Worm (Caenorhabditis elegans) whole organism, L1 larva: Measurements from ENCODE around the gene C46F2.1.
A peak's percentile ranks its signal among the peaks of the same experiment; 100 is the strongest.

ENCODE experiments used
- C04F5.9 ChIP-seq: sonication (generic microtip); optimal IDR thresholded peaks from 2 replicates; lab custom pipeline; 2016; ENCODE audit warnings: missing genetic modification characterization, missing compliant biosample characterization
- C16A3.4 ChIP-seq: fragments of 150-350 bp; optimal IDR thresholded peaks from 2 replicates; lab custom pipeline; 2014; ENCODE audit warnings: missing biosample characterization, missing genetic modification characterization
- F16B12.6 ChIP-seq: fragments of 150-350 bp; optimal IDR thresholded peaks from 2 replicates; lab custom pipeline; 2014; ENCODE audit warnings: missing biosample characterization, missing genetic modification characterization
- Y116A8C.19 ChIP-seq: sonication (generic microtip); optimal IDR thresholded peaks from 2 replicates; lab custom pipeline; 2016; ENCODE audit warnings: missing compliant biosample characterization, missing genetic modification characterization, borderline replicate concordance
- aha-1 ChIP-seq: fragments of 150-350 bp; optimal IDR thresholded peaks from 2 replicates; lab custom pipeline; 2014; ENCODE audit warnings: missing biosample characterization, missing genetic modification characterization
- aly-2 ChIP-seq: fragments of 150-350 bp; optimal IDR thresholded peaks from 2 replicates; lab custom pipeline; 2014; ENCODE audit warnings: missing biosample characterization, missing genetic modification characterization
- ceh-63 ChIP-seq: fragments of 200-800 bp; sonication (Bioruptor generic); optimal IDR thresholded peaks from 2 replicates; lab custom pipeline; 2018; ENCODE audit warnings: mild to moderate bottlenecking, missing genetic modification characterization, missing compliant biosample characterization
- ceh-82 ChIP-seq, 3 experiments: fragments of 150-350 bp in 1 of 3; sonication (generic microtip) in 2 of 3; optimal IDR thresholded peaks; 2 replicates each; lab custom pipeline; 2014 to 2017; ENCODE audit warnings: missing biosample characterization in 3 of 3, missing genetic modification characterization in 3 of 3
- ceh-90 ChIP-seq: sonication (generic microtip); optimal IDR thresholded peaks from 2 replicates; lab custom pipeline; 2016; ENCODE audit warnings: missing genetic modification characterization, missing compliant biosample characterization
- dsc-1 ChIP-seq: sonication (generic microtip); optimal IDR thresholded peaks from 2 replicates; lab custom pipeline; 2016; ENCODE audit warnings: mild to moderate bottlenecking, missing genetic modification characterization, missing compliant biosample characterization
- efl-1 ChIP-seq, 4 experiments: fragments of 150-350 bp; optimal IDR thresholded peaks in 3 of 4; peaks in 1 of 4; 1 replicate in 1 of 4; 2 replicates in 3 of 4; lab custom pipeline; 2014; ENCODE audit warnings: missing biosample characterization in 2 of 4, missing genetic modification characterization in 2 of 4, missing genetic modification reagents in 2 of 4
- elt-2 ChIP-seq: sonication (generic microtip); optimal IDR thresholded peaks from 2 replicates; lab custom pipeline; 2016; ENCODE audit warnings: missing genetic modification characterization, mild to moderate bottlenecking, inconsistent platforms, missing compliant biosample characterization, missing genetic modification reagents
- elt-3 ChIP-seq, 6 experiments: fragments of 150-350 bp in 1 of 6; sonication (generic microtip); optimal IDR thresholded peaks; 2 replicates each; lab custom pipeline; 2017 to 2018; ENCODE audit warnings: missing biosample characterization in 6 of 6, missing genetic modification characterization in 6 of 6, inconsistent platforms in 1 of 6
- fos-1 ChIP-seq: fragments of 150-350 bp; optimal IDR thresholded peaks from 2 replicates; lab custom pipeline; 2014; ENCODE audit warnings: missing biosample characterization, missing genetic modification characterization
- hlh-17 ChIP-seq: fragments of 200-800 bp; sonication (Bioruptor generic); optimal IDR thresholded peaks from 2 replicates; lab custom pipeline; 2018; ENCODE audit warnings: missing genetic modification characterization, mild to moderate bottlenecking, missing compliant biosample characterization, moderate library complexity, borderline replicate concordance
- hlh-4 ChIP-seq: sonication (generic microtip); optimal IDR thresholded peaks from 2 replicates; lab custom pipeline; 2016; ENCODE audit warnings: mild to moderate bottlenecking, missing genetic modification characterization, missing compliant biosample characterization
- jun-1 ChIP-seq: fragments of 150-350 bp; optimal IDR thresholded peaks from 2 replicates; lab custom pipeline; 2014; ENCODE audit warnings: missing biosample characterization, missing genetic modification reagents, missing genetic modification characterization
- lin-14 ChIP-seq: fragments of 200-800 bp; sonication (Bioruptor generic); optimal IDR thresholded peaks from 2 replicates; lab custom pipeline; 2018; ENCODE audit warnings: mild to moderate bottlenecking, missing genetic modification characterization, moderate library complexity, missing compliant biosample characterization
- lin-15B ChIP-seq: fragments of 150-350 bp; sonication (generic microtip); optimal IDR thresholded peaks from 3 replicates; lab custom pipeline; 2014; ENCODE audit warnings: missing biosample characterization, missing genetic modification characterization
- lin-35 ChIP-seq, 2 experiments: fragments of 150-350 bp; optimal IDR thresholded peaks; 2 replicates each; lab custom pipeline; 2014; ENCODE audit warnings: missing biosample characterization in 2 of 2, missing genetic modification characterization in 2 of 2, missing genetic modification reagents in 2 of 2
- lin-39 ChIP-seq: fragments of 150-350 bp; optimal IDR thresholded peaks from 2 replicates; lab custom pipeline; 2014; ENCODE audit warnings: missing biosample characterization, missing genetic modification reagents, missing genetic modification characterization
- lir-3 ChIP-seq: sonication (generic microtip); optimal IDR thresholded peaks from 2 replicates; lab custom pipeline; 2016; ENCODE audit warnings: mild to moderate bottlenecking, missing genetic modification characterization, moderate library complexity, missing compliant biosample characterization; ENCODE audit not compliant: poor library complexity
- lsy-2 ChIP-seq, 2 experiments: fragments of 150-350 bp; optimal IDR thresholded peaks; 2 replicates each; lab custom pipeline; 2014; ENCODE audit warnings: missing biosample characterization in 2 of 2, missing genetic modification characterization in 2 of 2
- mab-9 ChIP-seq: fragments of 200-800 bp; sonication (Bioruptor generic); IDR thresholded peaks from 2 replicates; pipeline ENCODE4 v1.3.6; 2022; ENCODE audit warnings: missing genetic modification reagents, missing genetic modification characterization, missing compliant biosample characterization
- mef-2 ChIP-seq: fragments of 150-350 bp; optimal IDR thresholded peaks from 2 replicates; lab custom pipeline; 2014; ENCODE audit warnings: missing biosample characterization, missing genetic modification characterization
- mep-1 ChIP-seq: fragments of 150-350 bp; optimal IDR thresholded peaks from 2 replicates; lab custom pipeline; 2014; ENCODE audit warnings: missing biosample characterization, missing genetic modification characterization
- nhr-12 ChIP-seq: sonication (generic microtip); optimal IDR thresholded peaks from 2 replicates; lab custom pipeline; 2017; ENCODE audit warnings: missing biosample characterization, missing genetic modification characterization
- nhr-19 ChIP-seq: fragments of 200-800 bp; sonication (Bioruptor generic); conservative IDR thresholded peaks from 2 replicates; pipeline ENCODE4 v1.3.6; 2022; ENCODE audit warnings: missing genetic modification characterization, missing compliant biosample characterization
- nhr-20 ChIP-seq: sonication (generic microtip); optimal IDR thresholded peaks from 2 replicates; lab custom pipeline; 2016; ENCODE audit warnings: mild to moderate bottlenecking, missing genetic modification characterization, missing compliant biosample characterization
- nhr-47 ChIP-seq: sonication (generic microtip); optimal IDR thresholded peaks from 2 replicates; lab custom pipeline; 2016; ENCODE audit warnings: mild to moderate bottlenecking, missing genetic modification characterization, moderate library complexity, missing compliant biosample characterization
- nhr-71 ChIP-seq: sonication (generic microtip); optimal IDR thresholded peaks from 2 replicates; lab custom pipeline; 2016; ENCODE audit warnings: mild to moderate bottlenecking, missing genetic modification characterization, moderate library complexity, missing compliant biosample characterization
- nhr-77 ChIP-seq: fragments of 150-350 bp; optimal IDR thresholded peaks from 2 replicates; lab custom pipeline; 2014; ENCODE audit warnings: missing biosample characterization, missing genetic modification characterization
- nhr-85 ChIP-seq: sonication (generic microtip); peaks from one replicate; lab custom pipeline; 2016; ENCODE audit warnings: missing genetic modification characterization, inconsistent platforms, missing compliant biosample characterization
- nhr-90 ChIP-seq: sonication (generic microtip); optimal IDR thresholded peaks from 2 replicates; lab custom pipeline; 2016; ENCODE audit warnings: mild to moderate bottlenecking, missing genetic modification characterization, missing compliant biosample characterization; ENCODE audit not compliant: poor library complexity
- pag-3 ChIP-seq: sonication (generic microtip); optimal IDR thresholded peaks from 2 replicates; lab custom pipeline; 2017; ENCODE audit warnings: missing genetic modification characterization, mild to moderate bottlenecking, missing compliant biosample characterization, antibody characterized with exemption, borderline replicate concordance; ENCODE audit not compliant: insufficient read depth
- pqm-1 ChIP-seq: sonication (generic microtip); optimal IDR thresholded peaks from 3 replicates; lab custom pipeline; 2017; ENCODE audit warnings: missing biosample characterization, missing genetic modification characterization
- rnt-1 ChIP-seq: sonication (generic microtip); optimal IDR thresholded peaks from 2 replicates; lab custom pipeline; 2016; ENCODE audit warnings: mild to moderate bottlenecking, missing genetic modification characterization, moderate library complexity, missing compliant biosample characterization
- snpc-4 ChIP-seq: fragments of 150-350 bp; optimal IDR thresholded peaks from 2 replicates; lab custom pipeline; 2014; ENCODE audit warnings: missing biosample characterization, missing genetic modification characterization
- snu-23 ChIP-seq: sonication (generic microtip); optimal IDR thresholded peaks from 2 replicates; lab custom pipeline; 2016; ENCODE audit warnings: missing genetic modification characterization, missing compliant biosample characterization
- sox-4 ChIP-seq: sonication (generic microtip); optimal IDR thresholded peaks from 2 replicates; lab custom pipeline; 2016; ENCODE audit warnings: missing genetic modification characterization, missing compliant biosample characterization
- sptf-1 ChIP-seq: fragments of 150-350 bp; optimal IDR thresholded peaks from 2 replicates; lab custom pipeline; 2014; ENCODE audit warnings: missing biosample characterization, missing genetic modification characterization
- swsn-7 ChIP-seq: sonication (generic microtip); optimal IDR thresholded peaks from 2 replicates; lab custom pipeline; 2016; ENCODE audit warnings: missing genetic modification characterization, missing compliant biosample characterization
- tbx-2 ChIP-seq: sonication (generic microtip); optimal IDR thresholded peaks from 2 replicates; lab custom pipeline; 2016; ENCODE audit warnings: missing genetic modification characterization, missing compliant biosample characterization
- tlp-1 ChIP-seq: fragments of 150-350 bp; optimal IDR thresholded peaks from 2 replicates; lab custom pipeline; 2014; ENCODE audit warnings: missing biosample characterization, missing genetic modification characterization
- unc-130 ChIP-seq: fragments of 150-350 bp; optimal IDR thresholded peaks from 2 replicates; lab custom pipeline; 2017; ENCODE audit warnings: missing biosample characterization, missing genetic modification characterization, inconsistent platforms
- vab-15 ChIP-seq: sonication (generic microtip); optimal IDR thresholded peaks from 2 replicates; lab custom pipeline; 2017; ENCODE audit warnings: missing genotype, mild to moderate bottlenecking, missing genetic modification characterization, missing compliant biosample characterization
- xbp-1 ChIP-seq: sonication (generic microtip); optimal IDR thresholded peaks from 2 replicates; lab custom pipeline; 2016; ENCODE audit warnings: missing genetic modification characterization, missing compliant biosample characterization
- zip-4 ChIP-seq: fragments of 200-800 bp; sonication (Bioruptor generic); optimal IDR thresholded peaks from 2 replicates; lab custom pipeline; 2018; ENCODE audit warnings: mild to moderate bottlenecking, missing genetic modification characterization, moderate library complexity, missing compliant biosample characterization

The C46F2.1 gene

DNA sequence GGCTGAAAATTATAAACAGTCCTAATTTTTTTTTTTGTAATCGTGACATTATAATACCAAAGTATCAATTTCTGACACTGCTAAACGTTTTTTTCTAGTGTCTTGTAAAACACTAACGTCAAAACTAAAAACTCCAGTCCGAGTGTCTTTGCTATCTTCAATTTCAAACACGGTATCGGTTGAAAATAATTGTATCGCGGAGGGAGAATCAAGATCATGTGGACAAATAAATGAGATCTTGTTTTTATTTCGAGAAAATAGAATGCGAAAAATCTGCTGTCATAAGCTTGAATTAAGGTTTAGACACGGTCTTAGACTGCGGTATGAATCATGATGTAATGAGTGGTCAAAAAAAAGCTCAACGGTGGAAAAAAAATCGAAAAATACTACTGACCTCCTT lies 29.2 kb upstream of the C46F2.1 start:
- TF ChIP-seq hlh-17 (GFP tag; lab: Kevin White, UChicago) (no peak), C16A3.4 (peak; percentile 40), efl-1 (optimal IDR thresholded peaks at IDR 0.05; lab: Kevin White, UChicago) (peak in 1 of 2 experiments; percentile 9), efl-1 (GFP tag; optimal IDR thresholded peaks at IDR 0.05 in 1 of 2; lab: Kevin White, UChicago) (no peak), elt-3 (tag; optimal IDR thresholded peaks at IDR 0.05; lab: Kevin White, UChicago) (peak in 1 of 6 experiments; percentile 2), ceh-90 (tag; lab: Kevin White, UChicago) (no peak), tlp-1 (tag; lab: Kevin White, UChicago) (no peak), sox-4 (tag; lab: Kevin White, UChicago) (peak; percentile 9), dsc-1 (tag; lab: Kevin White, UChicago) (peak; percentile 65), lir-3 (tag; lab: Kevin White, UChicago) (peak; percentile 12), lin-39 (tag; lab: Kevin White, UChicago) (peak; percentile 41), nhr-19 (GFP tag; lab: Robert Waterston, UW) (peak; percentile 35; the same call in 1 of the 2 replicates), mab-9 (no peak), lin-14 (peak; percentile 26), nhr-47 (tag; lab: Kevin White, UChicago) (peak; percentile 63), lin-35 (GFP tag; optimal IDR thresholded peaks at IDR 0.05; lab: Kevin White, UChicago) (peak in 1 of 2 experiments; percentile 33), nhr-90 (tag; lab: Kevin White, UChicago) (peak; percentile 56), snu-23 (GFP tag; lab: Kevin White, UChicago) (peak; percentile 68), mef-2 (tag; lab: Kevin White, UChicago) (no peak), C04F5.9 (no peak), fos-1 (tag; lab: Kevin White, UChicago) (peak; percentile 7), ceh-82 (tag; optimal IDR thresholded peaks at IDR 0.05; lab: Kevin White, UChicago) (peak in 1 of 3 experiments; percentile 15), sptf-1 (no peak), nhr-71 (tag; lab: Kevin White, UChicago) (peak; percentile 50), lin-15B (tag; lab: Kevin White, UChicago) (no peak), nhr-20 (tag; lab: Kevin White, UChicago) (peak; percentile 45), mep-1 (tag; lab: Kevin White, UChicago) (peak; percentile 50), nhr-12 (no peak), jun-1 (tag; lab: Kevin White, UChicago) (peak; percentile 55), pag-3 (tag; lab: Kevin White, UChicago) (no peak), xbp-1 (peak; percentile 38), snpc-4 (tag; lab: Kevin White, UChicago) (no peak), nhr-85 (no peak), aha-1 (tag; lab: Kevin White, UChicago) (no peak), pqm-1 (tag; lab: Kevin White, UChicago) (no peak), rnt-1 (peak; percentile 14), swsn-7 (peak; percentile 9), ceh-63 (no peak)

DNA sequence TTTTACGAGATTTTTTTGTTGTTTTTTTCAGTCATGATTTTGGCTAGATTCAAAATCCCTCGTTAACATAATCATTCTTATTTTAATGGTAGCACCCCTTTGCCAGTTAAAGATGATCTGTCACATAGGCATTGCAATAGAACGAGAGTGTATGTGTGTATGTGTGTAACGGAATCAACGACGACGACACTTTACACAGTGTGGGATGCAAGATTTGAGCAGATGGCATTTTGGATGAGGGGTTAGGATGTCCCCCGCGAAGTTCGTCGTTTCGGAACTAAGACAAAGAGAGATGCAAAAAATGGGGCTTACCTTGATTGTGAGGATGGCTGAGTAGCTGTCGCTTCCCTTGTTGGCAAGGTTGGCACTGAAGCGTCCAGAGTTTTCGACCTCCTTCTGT lies 25.8 kb upstream of the C46F2.1 start:
- TF ChIP-seq rnt-1 (peak; percentile 35), elt-2 (tag; lab: Kevin White, UChicago) (no peak), lin-14 (peak; percentile 13), dsc-1 (tag; lab: Kevin White, UChicago) (peak; percentile 27), lir-3 (tag; lab: Kevin White, UChicago) (no peak), lin-15B (tag; lab: Kevin White, UChicago) (no peak)

DNA sequence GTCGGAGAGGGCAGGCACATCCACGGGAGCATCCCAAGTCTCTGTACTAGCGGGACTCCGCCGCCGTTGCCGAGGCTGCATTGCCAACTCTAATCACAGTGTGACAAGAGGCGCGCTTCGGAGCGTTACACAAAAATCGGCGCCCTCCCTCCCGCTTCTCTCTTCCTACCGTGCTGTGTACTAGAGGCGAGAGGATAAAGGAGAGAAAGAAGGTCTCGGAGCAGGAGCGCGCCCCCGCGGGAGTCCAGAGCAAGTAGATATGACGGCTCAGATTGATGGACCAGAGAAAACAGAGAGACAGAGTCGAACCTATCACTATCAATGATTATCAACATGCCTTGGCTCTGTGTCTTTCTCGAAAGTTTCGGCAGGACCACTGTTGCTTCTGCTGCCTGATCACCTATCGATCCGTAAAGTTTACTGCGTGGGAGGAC lies 24.8 kb upstream of the C46F2.1 start:
- TF ChIP-seq aly-2 (tag; lab: Kevin White, UChicago) (no peak), snpc-4 (tag; lab: Kevin White, UChicago) (no peak), nhr-47 (tag; lab: Kevin White, UChicago) (peak; percentile 11), lsy-2 (tag; optimal IDR thresholded peaks at IDR 0.05; lab: Kevin White, UChicago) (peak in 1 of 2 experiments; percentile 41), F16B12.6 (no peak), pag-3 (tag; lab: Kevin White, UChicago) (peak; percentile 39), vab-15 (tag; lab: Kevin White, UChicago) (no peak), unc-130 (tag; lab: Kevin White, UChicago) (peak; percentile 43), nhr-77 (tag; lab: Kevin White, UChicago) (no peak), ceh-90 (tag; lab: Kevin White, UChicago) (no peak), pqm-1 (tag; lab: Kevin White, UChicago) (no peak), snu-23 (GFP tag; lab: Kevin White, UChicago) (peak; percentile 38), swsn-7 (peak; percentile 30), mef-2 (tag; lab: Kevin White, UChicago) (no peak), Y116A8C.19 (tag; lab: Kevin White, UChicago) (no peak), tbx-2 (tag; lab: Kevin White, UChicago) (peak; percentile 18), zip-4 (no peak), nhr-85 (no peak), hlh-4 (tag; lab: Kevin White, UChicago) (no peak)
